Worm (Caenorhabditis elegans) whole organism, late embryonic: ENCODE data around the gene ctl-2.
"Not testable (repeated sequence)": the region's sequence is repeated elsewhere in the genome, so short reads cannot be mapped to it uniquely, and the experiment has no call there.

Experiments used
- ama-1 ChIP-seq: fragments of 150-350 bp; optimal IDR thresholded peaks from 2 replicates; lab custom pipeline; 2014
- hlh-30 ChIP-seq: sonication (generic microtip); optimal IDR thresholded peaks from 2 replicates; lab custom pipeline; 2017; ENCODE audit warnings: antibody characterized with exemption, missing genetic modification characterization, missing compliant biosample characterization; ENCODE audit not compliant: insufficient read depth
- nfya-1 ChIP-seq: sonication (generic microtip); optimal IDR thresholded peaks from 2 replicates; lab custom pipeline; 2017; ENCODE audit warnings: missing genetic modification characterization, mild to moderate bottlenecking, missing compliant biosample characterization, antibody characterized with exemption, moderate library complexity
- pag-3 ChIP-seq: sonication (generic microtip); optimal IDR thresholded peaks from 2 replicates; lab custom pipeline; 2016; ENCODE audit warnings: missing compliant biosample characterization, missing genetic modification characterization, borderline replicate concordance
- pat-9 ChIP-seq: fragments of 200-800 bp; sonication (Bioruptor generic); optimal IDR thresholded peaks from 2 replicates; lab custom pipeline; 2018; ENCODE audit warnings: mild to moderate bottlenecking, missing genetic modification characterization, moderate library complexity, missing compliant biosample characterization
- pha-4 ChIP-seq: fragments of 150-350 bp; optimal IDR thresholded peaks from 2 replicates; lab custom pipeline; 2018; ENCODE audit warnings: missing biosample characterization, missing genetic modification reagents, missing genetic modification characterization
- pqm-1 ChIP-seq: sonication (generic microtip); optimal IDR thresholded peaks from 2 replicates; lab custom pipeline; 2016; ENCODE audit warnings: missing genetic modification characterization, missing compliant biosample characterization
- unc-55 ChIP-seq: sonication (generic microtip); optimal IDR thresholded peaks from 2 replicates; lab custom pipeline; 2017; ENCODE audit warnings: missing biosample characterization, missing genetic modification reagents, missing genetic modification characterization

ce11 chrII:14306160-14306559 is 4.3 kb upstream of the ctl-2 start, which contains the start of gene ctl-1:
- TF ChIP-seq unc-55 (GFP tag; lab: Kevin White, UChicago); pat-9 (tag; lab: Kevin White, UChicago); pag-3 (tag; lab: Kevin White, UChicago); pha-4 (tag; lab: Kevin White, UChicago); hlh-30 (tag; lab: Kevin White, UChicago); ama-1; pqm-1 (tag; lab: Kevin White, UChicago); nfya-1 (tag; lab: Kevin White, UChicago): not testable (repeated sequence)
